Worm (Caenorhabditis elegans): ENCODE measurements around the gene C02C6.14.

Gene C02C6.14

ce11 chrX:15507830-15508347 lies 29.6 kb upstream of the C02C6.14 start, which contains the start of gene zipt-7.2:
Gene zipt-7.2 (minus strand): TSS chrX:15507880.
- no peak for TF ChIP-seq ref-1 (GFP tag; conservative IDR thresholded peaks at IDR 0.05)
- peak; percentile 7 for TF ChIP-seq cog-1 (tag; optimal IDR thresholded peaks at IDR 0.05)
- no peak for TF ChIP-seq ztf-23 (GFP tag; IDR thresholded peaks at IDR 0.05)
- no peak for TF ChIP-seq med-1 (GFP tag; optimal IDR thresholded peaks at IDR 0.05; ENCODE audit: insufficient read depth)
- TF ChIP-seq flt-1 (GFP tag; IDR thresholded peaks at IDR 0.05) = peak; percentile 54; the same call in 1 of the 2 replicates

- TF ChIP-seq T22C8.4 (GFP tag; IDR thresholded peaks at IDR 0.05) (no peak), ztf-23 (GFP tag; IDR thresholded peaks at IDR 0.05) (no peak), cog-1 (tag; optimal IDR thresholded peaks at IDR 0.05) (no peak), med-1 (GFP tag; optimal IDR thresholded peaks at IDR 0.05; ENCODE audit: insufficient read depth) (no peak), klf-2 (GFP tag; conservative IDR thresholded peaks at IDR 0.05) (no peak), tab-1 (GFP tag; IDR thresholded peaks at IDR 0.05) (no peak), flt-1 (GFP tag; IDR thresholded peaks at IDR 0.05) (no peak), ztf-29 (GFP tag; IDR thresholded peaks at IDR 0.05) (no peak), ref-1 (GFP tag; conservative IDR thresholded peaks at IDR 0.05) (no peak)
Measured at ce11 chrX:15509681-15510080, 27.8 kb upstream of the C02C6.14 start, which contains the start of gene eat-20. Gene eat-20 (plus strand): TSS chrX:15510011.

- TF ChIP-seq tab-1 (GFP tag; IDR thresholded peaks at IDR 0.05) (peak; percentile 49; the same call in 1 of the 2 replicates), cog-1 (tag; optimal IDR thresholded peaks at IDR 0.05) (no peak), flt-1 (GFP tag; IDR thresholded peaks at IDR 0.05) (no peak), med-1 (GFP tag; optimal IDR thresholded peaks at IDR 0.05; ENCODE audit: insufficient read depth) (no peak), ref-1 (GFP tag; conservative IDR thresholded peaks at IDR 0.05) (peak; percentile 45; the same call in 1 of the 2 replicates), klf-2 (GFP tag; conservative IDR thresholded peaks at IDR 0.05) (no peak), T22C8.4 (GFP tag; IDR thresholded peaks at IDR 0.05) (no peak), ztf-23 (GFP tag; IDR thresholded peaks at IDR 0.05) (no peak), ztf-29 (GFP tag; IDR thresholded peaks at IDR 0.05) (no peak)
Measured at ce11 chrX:15514547-15514946, 22.9 kb upstream of the C02C6.14 start.

- TF ChIP-seq ztf-23 (GFP tag; IDR thresholded peaks at IDR 0.05) (no peak), med-1 (GFP tag; optimal IDR thresholded peaks at IDR 0.05; ENCODE audit: insufficient read depth) (no peak), ref-1 (GFP tag; conservative IDR thresholded peaks at IDR 0.05) (no peak), flt-1 (GFP tag; IDR thresholded peaks at IDR 0.05) (no peak), tab-1 (GFP tag; IDR thresholded peaks at IDR 0.05) (no peak), ztf-29 (GFP tag; IDR thresholded peaks at IDR 0.05) (no peak), klf-2 (GFP tag; conservative IDR thresholded peaks at IDR 0.05) (no peak), T22C8.4 (GFP tag; IDR thresholded peaks at IDR 0.05) (no peak), cog-1 (tag; optimal IDR thresholded peaks at IDR 0.05) (no peak)
Measured at ce11 chrX:15515798-15516197, 21.7 kb upstream of the C02C6.14 start.

- TF ChIP-seq klf-2 (GFP tag; conservative IDR thresholded peaks at IDR 0.05) (no peak), cog-1 (tag; optimal IDR thresholded peaks at IDR 0.05) (no peak), med-1 (GFP tag; optimal IDR thresholded peaks at IDR 0.05; ENCODE audit: insufficient read depth) (no peak), flt-1 (GFP tag; IDR thresholded peaks at IDR 0.05) (no peak), T22C8.4 (GFP tag; IDR thresholded peaks at IDR 0.05) (no peak), ref-1 (GFP tag; conservative IDR thresholded peaks at IDR 0.05) (no peak), ztf-29 (GFP tag; IDR thresholded peaks at IDR 0.05) (no peak)
Measured at ce11 chrX:15528472-15528871, 9.0 kb upstream of the C02C6.14 start.

- TF ChIP-seq T22C8.4 (GFP tag; IDR thresholded peaks at IDR 0.05) (no peak), cog-1 (tag; optimal IDR thresholded peaks at IDR 0.05) (no peak)
Measured at ce11 chrX:15533260-15533659, 4.2 kb upstream of the C02C6.14 start.

ce11 chrX:15533847-15534246 lies 3.6 kb upstream of the C02C6.14 start:
- TF ChIP-seq flt-1 (GFP tag; IDR thresholded peaks at IDR 0.05) = 0 out of 2 replicates have a peak, but pooled peaks have one; percentile 23

- no peak for TF ChIP-seq T22C8.4 (GFP tag; IDR thresholded peaks at IDR 0.05)
- TF ChIP-seq ztf-29 (GFP tag; IDR thresholded peaks at IDR 0.05) = peak; percentile 13; the same call in 1 of the 2 replicates
Measured at ce11 chrX:15535190-15535636, 2.3 kb upstream of the C02C6.14 start.

ce11 chrX:15536017-15536416 lies 1.4 kb upstream of the C02C6.14 start:
- TF ChIP-seq T22C8.4 (GFP tag; IDR thresholded peaks at IDR 0.05) = no peak
- no peak for TF ChIP-seq tab-1 (GFP tag; IDR thresholded peaks at IDR 0.05)
- no peak for TF ChIP-seq klf-2 (GFP tag; conservative IDR thresholded peaks at IDR 0.05)
- no peak for TF ChIP-seq ref-1 (GFP tag; conservative IDR thresholded peaks at IDR 0.05)

ce11 chrX:15539299-15539698 lies 1.8 kb downstream of the C02C6.14 start:
- TF ChIP-seq ref-1 (GFP tag; conservative IDR thresholded peaks at IDR 0.05) (no peak), T22C8.4 (GFP tag; IDR thresholded peaks at IDR 0.05) (no peak)

ce11 chrX:15541437-15541836 lies 4.0 kb downstream of the C02C6.14 start:
- no peak for TF ChIP-seq tab-1 (GFP tag; IDR thresholded peaks at IDR 0.05)
- no peak for TF ChIP-seq ref-1 (GFP tag; conservative IDR thresholded peaks at IDR 0.05)
- TF ChIP-seq flt-1 (GFP tag; IDR thresholded peaks at IDR 0.05) = no peak
- TF ChIP-seq med-1 (GFP tag; optimal IDR thresholded peaks at IDR 0.05; ENCODE audit: insufficient read depth) = no peak
- no peak for TF ChIP-seq cog-1 (tag; optimal IDR thresholded peaks at IDR 0.05)
- TF ChIP-seq ztf-23 (GFP tag; IDR thresholded peaks at IDR 0.05) = no peak
- TF ChIP-seq klf-2 (GFP tag; conservative IDR thresholded peaks at IDR 0.05) = no peak
- TF ChIP-seq T22C8.4 (GFP tag; IDR thresholded peaks at IDR 0.05) = no peak
- no peak for TF ChIP-seq ztf-29 (GFP tag; IDR thresholded peaks at IDR 0.05)

Data from whole organism, midembryonic.